Fruit fly (Drosophila melanogaster) Kc167 (cell line): Measurements from ENCODE around the gene Lgr1.

ENCODE experiments used
- Myc ChIP-seq: fragments of >200 bp; optimal IDR thresholded peaks from 2 replicates; lab custom pipeline; 2017; ENCODE audit warnings: missing external identifiers
- h ChIP-seq: fragments of >200 bp; optimal IDR thresholded peaks from 3 replicates; lab custom pipeline; 2018; ENCODE audit warnings: missing external identifiers
- psq ChIP-seq: fragments of >200 bp; optimal IDR thresholded peaks from 2 replicates; lab custom pipeline; 2017; ENCODE audit warnings: missing external identifiers
- ttk ChIP-seq: sonication (Bioruptor generic); optimal IDR thresholded peaks from 2 replicates; lab custom pipeline; 2017; ENCODE audit warnings: missing external identifiers

DNA sequence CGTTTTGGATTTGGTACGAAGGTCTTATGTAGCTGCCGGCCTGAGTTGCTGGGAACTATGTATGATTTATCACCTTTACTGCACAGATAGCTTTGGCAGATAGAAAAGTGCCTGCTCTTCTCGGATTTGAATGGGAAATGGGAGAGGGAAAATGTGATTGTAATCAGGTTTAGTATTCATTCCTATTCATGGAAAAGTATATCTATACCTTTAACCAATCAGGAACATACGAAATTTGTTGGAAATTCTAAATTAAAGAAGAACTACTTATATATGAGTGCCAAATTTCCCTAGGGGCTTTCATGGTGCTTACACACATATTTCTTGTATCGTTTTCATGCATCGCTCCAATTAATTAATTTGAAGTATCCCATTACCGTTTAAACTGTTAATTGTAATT lies 614 bp upstream of the Lgr1 start, which contains the start of gene Atg8b:
- TF ChIP-seq ttk (lab: Kevin White, UChicago) = no peak
- no peak for TF ChIP-seq Myc (lab: Kevin White, UChicago)
- no peak for TF ChIP-seq h
- TF ChIP-seq psq = no peak
